Fruit fly (Drosophila melanogaster): ENCODE measurements around the gene baz.

The baz gene

dm6 chrX:17123545-17124203 is 36.1 kb upstream of the baz start (continued):
- TF ChIP-seq bowl (GFP tag; IDR thresholded peaks at IDR 0.05) (peak; percentile 53; the same call in 1 of the 2 replicates), br (optimal IDR thresholded peaks at IDR 0.05) (no peak), CG8765 (GFP tag; IDR thresholded peaks at IDR 0.05) (no peak), scrt (GFP tag; optimal IDR thresholded peaks at IDR 0.05) (peak; percentile 42), Elba2 (GFP tag; optimal IDR thresholded peaks at IDR 0.05) (no peak), Ada2b (GFP tag; IDR thresholded peaks at IDR 0.05) (peak; percentile 70), crp (GFP tag; optimal IDR thresholded peaks at IDR 0.05) (no peak), CG6689 (GFP tag; IDR thresholded peaks at IDR 0.05) (peak; percentile 70; the same call in 1 of the 2 replicates), insv (GFP tag; optimal IDR thresholded peaks at IDR 0.05) (no peak), vnd (GFP tag; IDR thresholded peaks at IDR 0.05; ENCODE audit: partially characterized antibody) (no peak), hth (optimal IDR thresholded peaks at IDR 0.05) (no peak), cwo (GFP tag; optimal IDR thresholded peaks at IDR 0.05) (peak; percentile 71), bab2 (GFP tag; optimal IDR thresholded peaks at IDR 0.05) (peak; percentile 51), CG12219 (GFP tag; optimal IDR thresholded peaks at IDR 0.05) (peak; percentile 63), CG16779 (GFP tag; IDR thresholded peaks at IDR 0.05) (peak; percentile 47; the same call in 1 of the 2 replicates), CG31441 (GFP tag; IDR thresholded peaks at IDR 0.05) (peak; percentile 80), Myb (GFP tag; optimal IDR thresholded peaks at IDR 0.05) (peak; percentile 5), unpg (GFP tag; optimal IDR thresholded peaks at IDR 0.05) (peak; percentile 84), CG4854 (GFP tag; optimal IDR thresholded peaks at IDR 0.05) (peak; percentile 44), lmd (GFP tag; IDR thresholded peaks at IDR 0.05) (peak; percentile 75), CoRest (tag; optimal IDR thresholded peaks at IDR 0.05) (peak; percentile 74), zen (tag; optimal IDR thresholded peaks at IDR 0.05) (peak; percentile 48), Fer3 (tag; optimal IDR thresholded peaks at IDR 0.05) (peak; percentile 79), CG43689 (GFP tag; IDR thresholded peaks at IDR 0.05) (peak; percentile 72), chif (GFP tag; optimal IDR thresholded peaks at IDR 0.05) (peak; percentile 17 to 61), CG6854 (GFP tag; optimal IDR thresholded peaks at IDR 0.05) (peak; percentile 61), yki (optimal IDR thresholded peaks at IDR 0.05) (no peak), D (optimal IDR thresholded peaks at IDR 0.05) (no peak), D (GFP tag; optimal IDR thresholded peaks at IDR 0.05) (peak; percentile 61), CG4328 (GFP tag; optimal IDR thresholded peaks at IDR 0.05) (no peak), en (GFP tag; optimal IDR thresholded peaks at IDR 0.05) (no peak), seq (GFP tag; IDR thresholded peaks at IDR 0.05) (peak; percentile 41; the same call in 1 of the 2 replicates), Pdp1 (GFP tag; optimal IDR thresholded peaks at IDR 0.05) (peak; percentile 67 to 73), CG18599 (GFP tag; optimal IDR thresholded peaks at IDR 0.05) (peak; percentile 88), Lpt (GFP tag; optimal IDR thresholded peaks at IDR 0.05) (no peak), psq (GFP tag; optimal IDR thresholded peaks at IDR 0.05) (no peak), MTF-1 (GFP tag; optimal IDR thresholded peaks at IDR 0.05; ENCODE audit: borderline replicate concordance) (peak; percentile 0), jing (GFP tag; optimal IDR thresholded peaks at IDR 0.05) (peak; percentile 48), croc (GFP tag; conservative IDR thresholded peaks at IDR 0.05) (peak; percentile 34; the same call in 1 of the 3 replicates), CG8290 (GFP tag; optimal IDR thresholded peaks at IDR 0.05) (no peak), CG8290 (tag; optimal IDR thresholded peaks at IDR 0.05) (peak in 1 of 2 experiments; percentile 86), CG9609 (GFP tag; optimal IDR thresholded peaks at IDR 0.05) (peak; percentile 43), H2.0 (GFP tag; IDR thresholded peaks at IDR 0.05) (peak; percentile 72), zen2 (GFP tag; IDR thresholded peaks at IDR 0.05; ENCODE audit: partially characterized antibody) (no peak), wdn (GFP tag; IDR thresholded peaks at IDR 0.05) (peak; percentile 56), ttk (GFP tag; IDR thresholded peaks at IDR 0.05) (peak; percentile 57), CG3281 (GFP tag; optimal IDR thresholded peaks at IDR 0.05) (peak; percentile 71), tna (GFP tag; IDR thresholded peaks at IDR 0.05; ENCODE audit: partially characterized antibody) (no peak), Kr (GFP tag; optimal IDR thresholded peaks at IDR 0.05) (peak; percentile 26), CG10565 (GFP tag; optimal IDR thresholded peaks at IDR 0.05) (no peak), Optix (GFP tag; IDR thresholded peaks at IDR 0.05) (0 out of 3 replicates have a peak, but pooled peaks have one; percentile 50)

Measured in whole organism, embryonic.